Worm (Caenorhabditis elegans) whole organism, L1 larva: ENCODE measurements around the gene irld-39.

Experiments
- C34B4.2 ChIP-seq: sonication (generic microtip); optimal IDR thresholded peaks from 2 replicates; lab custom pipeline; 2017; ENCODE audit warnings: mild to moderate bottlenecking, missing genetic modification characterization, missing compliant biosample characterization
- F16B12.6 ChIP-seq: fragments of 150-350 bp; optimal IDR thresholded peaks from 2 replicates; lab custom pipeline; 2014; ENCODE audit warnings: missing biosample characterization, missing genetic modification characterization
- aha-1 ChIP-seq: fragments of 150-350 bp; optimal IDR thresholded peaks from 2 replicates; lab custom pipeline; 2014; ENCODE audit warnings: missing biosample characterization, missing genetic modification characterization
- alr-1 ChIP-seq: fragments of 200-800 bp; sonication (Bioruptor generic); optimal IDR thresholded peaks from 2 replicates; lab custom pipeline; 2018; ENCODE audit warnings: borderline replicate concordance, mild to moderate bottlenecking, missing genetic modification characterization, missing compliant biosample characterization
- ceh-8 ChIP-seq: fragments of 200-800 bp; sonication (Bioruptor generic); optimal IDR thresholded peaks from 2 replicates; lab custom pipeline; 2018; ENCODE audit warnings: mild to moderate bottlenecking, missing genetic modification characterization, moderate library complexity, missing compliant biosample characterization
- ceh-88 ChIP-seq: fragments of 200-800 bp; sonication (Bioruptor generic); IDR thresholded peaks from 2 replicates; pipeline ENCODE4 v1.3.6; 2022; ENCODE audit warnings: missing genetic modification characterization, missing compliant biosample characterization
- ceh-90 ChIP-seq: sonication (generic microtip); optimal IDR thresholded peaks from 2 replicates; lab custom pipeline; 2016; ENCODE audit warnings: missing genetic modification characterization, missing compliant biosample characterization
- dsc-1 ChIP-seq: sonication (generic microtip); optimal IDR thresholded peaks from 2 replicates; lab custom pipeline; 2016; ENCODE audit warnings: mild to moderate bottlenecking, missing genetic modification characterization, missing compliant biosample characterization
- efl-1 ChIP-seq, 4 experiments: fragments of 150-350 bp; optimal IDR thresholded peaks in 3 of 4; peaks in 1 of 4; 1 replicate in 1 of 4; 2 replicates in 3 of 4; lab custom pipeline; 2014; ENCODE audit warnings: missing biosample characterization in 2 of 4, missing genetic modification characterization in 2 of 4, missing genetic modification reagents in 2 of 4
- elt-2 ChIP-seq: sonication (generic microtip); optimal IDR thresholded peaks from 2 replicates; lab custom pipeline; 2016; ENCODE audit warnings: missing genetic modification characterization, mild to moderate bottlenecking, inconsistent platforms, missing compliant biosample characterization, missing genetic modification reagents
- fkh-8 ChIP-seq: sonication (generic microtip); optimal IDR thresholded peaks from 2 replicates; lab custom pipeline; 2016; ENCODE audit warnings: mild to moderate bottlenecking, missing genetic modification characterization, missing compliant biosample characterization
- hlh-4 ChIP-seq: sonication (generic microtip); optimal IDR thresholded peaks from 2 replicates; lab custom pipeline; 2016; ENCODE audit warnings: mild to moderate bottlenecking, missing genetic modification characterization, missing compliant biosample characterization
- hpl-2 ChIP-seq: fragments of 150-350 bp; optimal IDR thresholded peaks from 2 replicates; lab custom pipeline; 2014; ENCODE audit warnings: missing biosample characterization, missing genetic modification reagents, missing genetic modification characterization
- isw-1 ChIP-seq: fragments of 200-800 bp; sonication (Bioruptor generic); IDR thresholded peaks from 2 replicates; pipeline ENCODE4 v1.3.6; 2022; ENCODE audit warnings: missing genetic modification characterization, missing compliant biosample characterization
- jun-1 ChIP-seq: fragments of 150-350 bp; optimal IDR thresholded peaks from 2 replicates; lab custom pipeline; 2014; ENCODE audit warnings: missing biosample characterization, missing genetic modification reagents, missing genetic modification characterization
- lin-13 ChIP-seq: fragments of 150-350 bp; optimal IDR thresholded peaks from 2 replicates; lab custom pipeline; 2014; ENCODE audit warnings: missing biosample characterization, missing genetic modification reagents, missing genetic modification characterization
- lin-14 ChIP-seq: fragments of 200-800 bp; sonication (Bioruptor generic); optimal IDR thresholded peaks from 2 replicates; lab custom pipeline; 2018; ENCODE audit warnings: mild to moderate bottlenecking, missing genetic modification characterization, moderate library complexity, missing compliant biosample characterization
- mab-9 ChIP-seq: fragments of 200-800 bp; sonication (Bioruptor generic); IDR thresholded peaks from 2 replicates; pipeline ENCODE4 v1.3.6; 2022; ENCODE audit warnings: missing genetic modification reagents, missing genetic modification characterization, missing compliant biosample characterization
- mdl-1 ChIP-seq, 2 experiments: fragments of 150-350 bp; optimal IDR thresholded peaks; 2 replicates each; lab custom pipeline; 2014 to 2017; ENCODE audit warnings: missing biosample characterization in 2 of 2, missing genetic modification characterization in 2 of 2, inconsistent platforms in 1 of 2
- mep-1 ChIP-seq: fragments of 150-350 bp; optimal IDR thresholded peaks from 2 replicates; lab custom pipeline; 2014; ENCODE audit warnings: missing biosample characterization, missing genetic modification characterization
- nhr-11 ChIP-seq: fragments of 150-350 bp; optimal IDR thresholded peaks from 2 replicates; lab custom pipeline; 2014; ENCODE audit warnings: missing biosample characterization, missing genetic modification characterization
- nhr-12 ChIP-seq: sonication (generic microtip); optimal IDR thresholded peaks from 2 replicates; lab custom pipeline; 2017; ENCODE audit warnings: missing biosample characterization, missing genetic modification characterization
- nhr-19 ChIP-seq: fragments of 200-800 bp; sonication (Bioruptor generic); conservative IDR thresholded peaks from 2 replicates; pipeline ENCODE4 v1.3.6; 2022; ENCODE audit warnings: missing genetic modification characterization, missing compliant biosample characterization
- nhr-71 ChIP-seq: sonication (generic microtip); optimal IDR thresholded peaks from 2 replicates; lab custom pipeline; 2016; ENCODE audit warnings: mild to moderate bottlenecking, missing genetic modification characterization, moderate library complexity, missing compliant biosample characterization
- nhr-76 ChIP-seq: sonication (generic microtip); optimal IDR thresholded peaks from 2 replicates; lab custom pipeline; 2017; ENCODE audit warnings: missing biosample characterization, missing genetic modification characterization
- pqm-1 ChIP-seq: sonication (generic microtip); optimal IDR thresholded peaks from 3 replicates; lab custom pipeline; 2017; ENCODE audit warnings: missing biosample characterization, missing genetic modification characterization
- snpc-4 ChIP-seq: fragments of 150-350 bp; optimal IDR thresholded peaks from 2 replicates; lab custom pipeline; 2014; ENCODE audit warnings: missing biosample characterization, missing genetic modification characterization
- snu-23 ChIP-seq: sonication (generic microtip); optimal IDR thresholded peaks from 2 replicates; lab custom pipeline; 2016; ENCODE audit warnings: missing genetic modification characterization, missing compliant biosample characterization
- sox-4 ChIP-seq: sonication (generic microtip); optimal IDR thresholded peaks from 2 replicates; lab custom pipeline; 2016; ENCODE audit warnings: missing genetic modification characterization, missing compliant biosample characterization
- sup-37 ChIP-seq: fragments of 200-800 bp; sonication (Bioruptor generic); optimal IDR thresholded peaks from 2 replicates; lab custom pipeline; 2018; ENCODE audit warnings: mild to moderate bottlenecking, missing genetic modification characterization, missing compliant biosample characterization
- tbx-2 ChIP-seq: sonication (generic microtip); optimal IDR thresholded peaks from 2 replicates; lab custom pipeline; 2016; ENCODE audit warnings: missing genetic modification characterization, missing compliant biosample characterization
- tlp-1 ChIP-seq: fragments of 150-350 bp; optimal IDR thresholded peaks from 2 replicates; lab custom pipeline; 2014; ENCODE audit warnings: missing biosample characterization, missing genetic modification characterization
- unc-62 ChIP-seq: fragments of 150-350 bp; optimal IDR thresholded peaks from 2 replicates; lab custom pipeline; 2014; ENCODE audit warnings: missing biosample characterization, missing genetic modification reagents, missing genetic modification characterization
- unc-86 ChIP-seq: sonication (generic microtip); optimal IDR thresholded peaks from 2 replicates; lab custom pipeline; 2016; ENCODE audit warnings: missing genetic modification characterization, missing compliant biosample characterization
- vab-15 ChIP-seq: sonication (generic microtip); optimal IDR thresholded peaks from 2 replicates; lab custom pipeline; 2017; ENCODE audit warnings: missing genotype, mild to moderate bottlenecking, missing genetic modification characterization, missing compliant biosample characterization
- xbp-1 ChIP-seq: sonication (generic microtip); optimal IDR thresholded peaks from 2 replicates; lab custom pipeline; 2016; ENCODE audit warnings: missing genetic modification characterization, missing compliant biosample characterization
- ztf-4 ChIP-seq: fragments of 150-350 bp; optimal IDR thresholded peaks from 2 replicates; lab custom pipeline; 2014; ENCODE audit warnings: missing biosample characterization, missing genetic modification characterization

The irld-39 gene

DNA sequence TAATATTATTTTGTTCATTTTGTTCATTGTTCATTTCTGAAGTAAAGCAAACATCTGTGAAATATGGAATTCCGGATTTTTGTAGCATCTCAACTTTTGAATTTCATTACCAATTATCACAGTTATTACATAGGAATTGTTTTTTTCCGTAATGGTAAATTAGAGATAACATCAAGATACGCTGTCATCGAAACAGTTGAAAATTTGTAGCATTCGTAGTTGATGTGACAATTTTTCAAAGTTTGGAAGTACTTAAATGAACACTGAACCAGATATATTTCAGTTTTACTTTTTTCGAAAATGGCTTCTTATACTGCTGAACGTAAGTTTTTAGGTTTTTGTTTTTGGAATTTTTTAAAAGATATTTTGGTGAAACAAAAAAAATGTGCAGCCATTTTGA, 7.2 kb upstream of the irld-39 start, which contains the start of gene H25K10.4:
TSS of gene H25K10.4 (plus strand) at position 301 of the 400 bp plus-strand sequence.
- TF ChIP-seq nhr-71 (tag; lab: Kevin White, UChicago) (no peak), sup-37 (GFP tag; lab: Kevin White, UChicago) (no peak), unc-86 (tag; lab: Kevin White, UChicago) (no peak)

DNA sequence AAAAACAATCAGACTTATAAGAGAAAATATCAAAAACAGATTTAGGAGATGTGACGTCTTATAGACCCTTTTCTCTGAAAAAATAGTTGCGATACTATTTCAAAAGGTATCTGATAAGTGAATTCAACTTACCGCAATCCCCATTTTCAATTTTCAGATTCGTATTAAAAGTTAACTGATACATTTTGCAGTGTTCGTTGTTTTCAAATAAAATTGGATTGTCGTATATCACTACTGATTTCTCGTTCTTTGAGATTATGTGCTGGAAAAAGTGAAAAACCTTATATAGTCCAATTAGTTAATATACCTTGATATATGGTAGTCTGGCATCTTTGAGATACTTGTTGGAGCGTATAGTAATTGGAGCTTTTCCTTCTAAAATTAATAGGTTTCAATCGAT, 2.5 kb upstream of the irld-39 start:
- TF ChIP-seq lin-13 (GFP tag; lab: Kevin White, UChicago) (no peak), mdl-1 (tag; optimal IDR thresholded peaks at IDR 0.05; lab: Kevin White, UChicago) (no peak), jun-1 (no peak), unc-62 (GFP tag; lab: Kevin White, UChicago) (no peak), F16B12.6 (no peak), vab-15 (tag; lab: Kevin White, UChicago) (no peak), alr-1 (tag; lab: Kevin White, UChicago) (no peak), C34B4.2 (tag; lab: Kevin White, UChicago) (no peak), fkh-8 (tag; lab: Kevin White, UChicago) (no peak), nhr-11 (no peak), lin-14 (GFP tag; lab: Kevin White, UChicago) (no peak), mab-9 (GFP tag; lab: Robert Waterston, UW) (no peak), ceh-88 (GFP tag; lab: Robert Waterston, UW) (no peak), snu-23 (GFP tag; lab: Kevin White, UChicago) (no peak), dsc-1 (tag; lab: Kevin White, UChicago) (no peak), nhr-12 (tag; lab: Kevin White, UChicago) (no peak)

DNA sequence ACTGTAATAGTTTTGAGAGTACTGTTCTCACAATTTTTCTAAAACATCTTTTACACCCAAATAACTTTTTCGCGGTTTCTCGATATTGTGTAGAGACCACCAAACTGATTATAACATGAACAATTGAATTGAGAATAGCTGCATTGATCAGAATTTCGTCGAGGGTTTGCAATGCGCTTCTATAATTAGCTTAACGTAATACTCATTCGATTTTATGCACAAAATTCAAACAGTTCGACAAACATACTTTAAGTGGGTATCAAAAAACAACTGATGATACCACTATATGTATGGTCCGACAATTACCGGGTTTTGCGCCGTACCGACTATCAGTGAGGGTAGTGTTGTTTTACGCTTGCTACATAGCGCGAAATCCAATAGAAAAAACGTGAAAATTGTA, 3.9 kb downstream of the irld-39 start:
- no peak for TF ChIP-seq ceh-90 (tag; lab: Kevin White, UChicago)

DNA sequence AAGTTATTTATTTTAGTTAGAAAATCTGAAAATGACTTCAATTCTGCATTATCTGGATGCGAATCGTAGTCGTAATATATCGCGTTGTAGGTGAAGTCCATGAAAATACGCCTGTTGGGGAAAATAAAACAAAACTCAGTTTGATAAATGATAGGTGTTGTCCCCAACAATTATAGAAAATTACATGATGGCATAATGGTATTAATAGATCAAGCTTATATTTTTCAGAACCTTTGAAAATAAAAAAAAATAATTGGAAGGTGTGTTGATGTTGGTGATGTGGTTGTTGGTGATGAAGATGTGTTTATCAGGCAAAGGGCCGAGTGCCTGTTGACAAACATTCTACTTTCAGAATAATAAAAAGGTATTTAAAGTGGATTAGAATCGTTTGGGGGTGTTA, 5.6 kb downstream of the irld-39 start, which contains the start of gene srw-61:
TSS of gene srw-61 (minus strand) at position 101 of the 400 bp plus-strand sequence.
- TF ChIP-seq tbx-2 (tag; lab: Kevin White, UChicago) (no peak), efl-1 (optimal IDR thresholded peaks at IDR 0.05; lab: Kevin White, UChicago) (no peak), efl-1 (GFP tag; optimal IDR thresholded peaks at IDR 0.05 in 1 of 2; lab: Kevin White, UChicago) (peak in 1 of 2 experiments; percentile 45)
- TF ChIP-seq, all 84 proteins: peak for 1

DNA sequence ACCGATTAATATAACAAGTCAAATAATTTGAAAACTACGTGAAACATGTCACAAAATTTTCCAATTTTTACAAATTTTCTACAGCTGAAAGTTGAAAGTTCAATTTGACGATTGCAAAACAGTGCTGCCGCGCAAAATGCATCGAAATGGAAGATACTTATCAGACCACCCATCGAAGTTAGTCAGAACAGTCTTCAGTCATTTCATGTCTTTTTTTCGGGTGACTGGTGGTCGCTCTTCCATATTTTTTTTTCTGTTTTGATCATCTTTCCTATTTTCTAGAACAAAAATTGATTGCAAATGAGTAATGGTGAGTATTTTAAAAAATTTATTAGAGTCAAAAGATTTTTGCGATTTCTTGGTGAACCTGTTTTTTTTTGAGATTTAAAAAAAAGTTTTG, 14.2 kb downstream of the irld-39 start, which contains the start of gene F38C2.1:
TSS of gene F38C2.1 (plus strand) at position 301 of the 400 bp plus-strand sequence.
- no peak for TF ChIP-seq sox-4 (tag; lab: Kevin White, UChicago)
- TF ChIP-seq hpl-2 = no peak
- no peak for TF ChIP-seq ceh-90 (tag; lab: Kevin White, UChicago)
- no peak for TF ChIP-seq aha-1 (tag; lab: Kevin White, UChicago)
- TF ChIP-seq mep-1 (tag; lab: Kevin White, UChicago) = no peak
- no peak for TF ChIP-seq xbp-1
- TF ChIP-seq ceh-88 (GFP tag; lab: Robert Waterston, UW) = no peak
- TF ChIP-seq nhr-19 = no peak
- no peak for TF ChIP-seq nhr-76 (tag; lab: Kevin White, UChicago)
- TF ChIP-seq elt-2 (tag; lab: Kevin White, UChicago) = no peak
- TF ChIP-seq pqm-1 (tag; lab: Kevin White, UChicago) = no peak
- TF ChIP-seq tlp-1 (tag; lab: Kevin White, UChicago) = no peak

DNA sequence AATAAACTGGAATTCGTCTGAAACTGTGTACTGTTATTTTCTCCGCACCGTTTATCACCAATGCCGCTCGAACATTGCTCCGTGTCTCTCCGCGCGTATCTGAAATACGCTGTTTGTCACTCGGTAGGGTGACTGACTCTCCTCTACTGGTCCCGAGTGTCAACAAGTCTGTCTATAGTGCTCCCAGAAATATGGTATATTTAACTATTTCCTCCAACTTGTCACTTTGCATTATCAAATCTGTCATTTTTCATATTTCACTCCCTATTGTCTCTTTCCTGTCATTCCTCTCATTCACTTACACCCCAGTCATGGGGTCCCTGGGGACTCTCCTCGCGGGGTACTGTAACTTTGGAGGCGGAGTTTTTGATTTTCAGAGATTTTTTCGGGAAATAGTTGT, 21.5 kb downstream of the irld-39 start, which contains the start of gene hlh-17:
TSS of gene hlh-17 (plus strand) at position 301 of the 400 bp plus-strand sequence.
- TF ChIP-seq nhr-71 (tag; lab: Kevin White, UChicago) = no peak
- no peak for TF ChIP-seq ztf-4 (tag; lab: Kevin White, UChicago)
- TF ChIP-seq C34B4.2 (tag; lab: Kevin White, UChicago) = no peak
- TF ChIP-seq isw-1 (GFP tag; lab: Robert Waterston, UW) = no peak
- TF ChIP-seq ceh-8 (GFP tag; lab: Kevin White, UChicago) = no peak
- no peak for TF ChIP-seq hlh-4
- no peak for TF ChIP-seq elt-2 (tag; lab: Kevin White, UChicago)
- TF ChIP-seq snpc-4 (tag; lab: Kevin White, UChicago) = no peak
